Worm (Caenorhabditis elegans): ENCODE results near the gene pfn-2.

The pfn-2 gene

ce11 chrX:5336498-5336897, 17.4 kb downstream of the pfn-2 start:
- TF ChIP-seq unc-62 (GFP tag; optimal IDR thresholded peaks at IDR 0.05 in 1 of 2), result peak in 1 of 2 experiments; percentile 95
- TF ChIP-seq unc-62 (tag; optimal IDR thresholded peaks at IDR 0.05), result no peak
- peak; percentile 48; the same call in 1 of the 2 replicates for TF ChIP-seq ctbp-1 (GFP tag; IDR thresholded peaks at IDR 0.05)
- TF ChIP-seq lim-7 (GFP tag; IDR thresholded peaks at IDR 0.05), result 0 out of 2 replicates have a peak, but pooled peaks have one; percentile 5
- TF ChIP-seq daf-16 (GFP tag; optimal IDR thresholded peaks at IDR 0.05), result no peak
- peak; percentile 69 for TF ChIP-seq daf-16 (tag; optimal IDR thresholded peaks at IDR 0.05)
- no peak for TF ChIP-seq ZK546.5 (tag; optimal IDR thresholded peaks at IDR 0.05)
- TF ChIP-seq nhr-77 (tag; optimal IDR thresholded peaks at IDR 0.05), result peak; percentile 61
- TF ChIP-seq nhr-10 (tag; optimal IDR thresholded peaks at IDR 0.05), result peak; percentile 47
- TF ChIP-seq nhr-28 (tag; optimal IDR thresholded peaks at IDR 0.05), result peak; percentile 86
- peak; percentile 21 for TF ChIP-seq spr-1 (tag; optimal IDR thresholded peaks at IDR 0.05)
- no peak for TF ChIP-seq lin-39 (tag; optimal IDR thresholded peaks at IDR 0.05)
- peak; percentile 81 for TF ChIP-seq mes-2 (tag; optimal IDR thresholded peaks at IDR 0.05; ENCODE audit: poor library complexity, severe bottlenecking)
- peak; percentile 68 for TF ChIP-seq dve-1 (tag; optimal IDR thresholded peaks at IDR 0.05; ENCODE audit: insufficient read depth)
- no peak for TF ChIP-seq dmd-8 (GFP tag; IDR thresholded peaks at IDR 0.05)
- peak; percentile 28 for TF ChIP-seq nhr-48 (tag; optimal IDR thresholded peaks at IDR 0.05)
- TF ChIP-seq mep-1 (tag; optimal IDR thresholded peaks at IDR 0.05), result peak; percentile 81
- TF ChIP-seq php-3 (GFP tag; IDR thresholded peaks at IDR 0.05), result peak; percentile 73; the same call in 1 of the 2 replicates
- no peak for TF ChIP-seq ztf-11 (tag; optimal IDR thresholded peaks at IDR 0.05)
- TF ChIP-seq mxl-3 (GFP tag; optimal IDR thresholded peaks at IDR 0.05), result peak; percentile 92
- no peak for TF ChIP-seq egl-27 (tag; optimal IDR thresholded peaks at IDR 0.05)
- no peak for TF ChIP-seq daf-12 (tag; optimal IDR thresholded peaks at IDR 0.05)
- no peak for TF ChIP-seq lin-29 (GFP tag; IDR thresholded peaks at IDR 0.05)
- TF ChIP-seq dmd-6 (GFP tag; IDR thresholded peaks at IDR 0.05), result peak; percentile 67
- TF ChIP-seq Y105C5A.15 (GFP tag; IDR thresholded peaks at IDR 0.05), result no peak
- TF ChIP-seq aha-1 (tag), result peak; percentile 93
- TF ChIP-seq gei-8 (GFP tag; optimal IDR thresholded peaks at IDR 0.05), result no peak
- no peak for TF ChIP-seq set-16 (GFP tag; IDR thresholded peaks at IDR 0.05)
- TF ChIP-seq T26A8.4 (GFP tag; IDR thresholded peaks at IDR 0.05), result peak; percentile 59
- TF ChIP-seq ceh-32 (tag; optimal IDR thresholded peaks at IDR 0.05; ENCODE audit: poor library complexity), result no peak
- peak; percentile 85 for TF ChIP-seq hmg-1.1 (GFP tag; IDR thresholded peaks at IDR 0.05)
- TF ChIP-seq sdz-12 (GFP tag; optimal IDR thresholded peaks at IDR 0.05), result no peak
- peak; percentile 89 for TF ChIP-seq hlh-11 (tag; optimal IDR thresholded peaks at IDR 0.05)
- peak; percentile 52; the same call in 1 of the 2 replicates for TF ChIP-seq ceh-20 (GFP tag; IDR thresholded peaks at IDR 0.05)
- TF ChIP-seq duxl-1 (tag; optimal IDR thresholded peaks at IDR 0.05; ENCODE audit: poor library complexity), result peak; percentile 30
- peak; percentile 62; the same call in 1 of the 2 replicates for TF ChIP-seq lin-1 (GFP tag; IDR thresholded peaks at IDR 0.05)
- no peak for TF ChIP-seq zfp-3 (GFP tag; conservative IDR thresholded peaks at IDR 0.05)
- TF ChIP-seq attf-4 (tag; optimal IDR thresholded peaks at IDR 0.05), result no peak
- no peak for TF ChIP-seq mdt-29 (GFP tag; IDR thresholded peaks at IDR 0.05)
- TF ChIP-seq lsy-2 (tag; optimal IDR thresholded peaks at IDR 0.05), result peak in 1 of 2 experiments; percentile 73
- TF ChIP-seq pqm-1 (tag; optimal IDR thresholded peaks at IDR 0.05), result peak; percentile 6
- peak in 1 of 2 experiments; percentile 77 for TF ChIP-seq hif-1 (tag; optimal IDR thresholded peaks at IDR 0.05)
- peak; percentile 37; the same call in 1 of the 2 replicates for TF ChIP-seq madf-9 (GFP tag; conservative IDR thresholded peaks at IDR 0.05)
- no peak for TF ChIP-seq cey-2 (tag; optimal IDR thresholded peaks at IDR 0.05; ENCODE audit: borderline replicate concordance, insufficient read depth)
- peak; percentile 95 for TF ChIP-seq hlh-30 (tag; optimal IDR thresholded peaks at IDR 0.05; ENCODE audit: insufficient read depth)
- TF ChIP-seq F37D6.2 (tag; optimal IDR thresholded peaks at IDR 0.05), result peak; percentile 53
- peak; percentile 77 for TF ChIP-seq rbr-2 (tag; optimal IDR thresholded peaks at IDR 0.05)
- peak; percentile 23 for TF ChIP-seq nhr-102 (tag; optimal IDR thresholded peaks at IDR 0.05)
- TF ChIP-seq nhr-42 (GFP tag; IDR thresholded peaks at IDR 0.05), result 0 out of 2 replicates have a peak, but pooled peaks have one; percentile 7
- TF ChIP-seq nhr-11 (tag; optimal IDR thresholded peaks at IDR 0.05), result peak; percentile 55
- TF ChIP-seq nhr-41 (GFP tag; IDR thresholded peaks at IDR 0.05), result no peak

All from whole organism, L4 larva.